Worm (Caenorhabditis elegans) whole organism, L3 larva: ENCODE results near the gene srsx-1.

ENCODE experiments used
- R02D3.7 ChIP-seq: fragments of 150-350 bp; optimal IDR thresholded peaks from 2 replicates; lab custom pipeline; 2014; ENCODE audit warnings: missing biosample characterization, missing genetic modification characterization
- aly-2 ChIP-seq: fragments of 150-350 bp; optimal IDR thresholded peaks from 2 replicates; lab custom pipeline; 2014; ENCODE audit warnings: missing biosample characterization, missing genetic modification characterization
- ceh-16 ChIP-seq: sonication (generic microtip); optimal IDR thresholded peaks from 2 replicates; lab custom pipeline; 2017; ENCODE audit warnings: missing biosample characterization, missing genetic modification characterization
- ceh-28 ChIP-seq: fragments of 150-350 bp; optimal IDR thresholded peaks from 2 replicates; lab custom pipeline; 2014; ENCODE audit warnings: missing biosample characterization, missing genetic modification reagents, missing genetic modification characterization
- ceh-82 ChIP-seq: fragments of 150-350 bp; optimal IDR thresholded peaks from 2 replicates; lab custom pipeline; 2014; ENCODE audit warnings: missing biosample characterization, missing genetic modification characterization
- daf-12 ChIP-seq: fragments of 150-350 bp; optimal IDR thresholded peaks from 2 replicates; lab custom pipeline; 2014; ENCODE audit warnings: missing biosample characterization, missing genetic modification reagents, missing genetic modification characterization
- egl-27 ChIP-seq: sonication (generic microtip); optimal IDR thresholded peaks from 4 replicates; lab custom pipeline; 2017; ENCODE audit warnings: missing biosample characterization, missing genetic modification reagents, missing genetic modification characterization
- egl-5 ChIP-seq: fragments of 150-350 bp; optimal IDR thresholded peaks from 2 replicates; lab custom pipeline; 2017; ENCODE audit warnings: missing biosample characterization, missing genetic modification reagents, missing genetic modification characterization, inconsistent platforms
- elt-1 ChIP-seq: fragments of 150-350 bp; optimal IDR thresholded peaks from 2 replicates; lab custom pipeline; 2014; ENCODE audit warnings: missing biosample characterization, missing genetic modification characterization
- elt-2 ChIP-seq: sonication (generic microtip); optimal IDR thresholded peaks from 2 replicates; lab custom pipeline; 2016; ENCODE audit warnings: missing genetic modification reagents, mild to moderate bottlenecking, missing genetic modification characterization, missing compliant biosample characterization
- eor-1 ChIP-seq, 2 experiments: fragments of 150-350 bp; optimal IDR thresholded peaks; 2 replicates each; lab custom pipeline; 2014 to 2018; ENCODE audit warnings: missing biosample characterization in 2 of 2, missing genetic modification characterization in 2 of 2
- fkh-10 ChIP-seq: sonication (generic microtip); optimal IDR thresholded peaks from 2 replicates; lab custom pipeline; 2017; ENCODE audit warnings: missing biosample characterization, missing genetic modification reagents, missing genetic modification characterization
- fkh-2 ChIP-seq: fragments of 150-350 bp; optimal IDR thresholded peaks from 2 replicates; lab custom pipeline; 2014; ENCODE audit warnings: missing biosample characterization, missing genetic modification reagents, missing genetic modification characterization
- fos-1 ChIP-seq: fragments of 150-350 bp; optimal IDR thresholded peaks from 2 replicates; lab custom pipeline; 2014; ENCODE audit warnings: missing biosample characterization, missing genetic modification characterization
- jun-1 ChIP-seq: fragments of 150-350 bp; optimal IDR thresholded peaks from 2 replicates; lab custom pipeline; 2014; ENCODE audit warnings: missing biosample characterization, missing genetic modification reagents, missing genetic modification characterization
- lin-15B ChIP-seq: fragments of 150-350 bp; optimal IDR thresholded peaks from 2 replicates; lab custom pipeline; 2014; ENCODE audit warnings: missing biosample characterization, missing genetic modification characterization
- mdl-1 ChIP-seq: fragments of 150-350 bp; optimal IDR thresholded peaks from 2 replicates; lab custom pipeline; 2014; ENCODE audit warnings: missing biosample characterization, missing genetic modification characterization
- mml-1 ChIP-seq: fragments of 150-350 bp; sonication (generic microtip); optimal IDR thresholded peaks from 3 replicates; lab custom pipeline; 2014; ENCODE audit warnings: missing biosample characterization, missing genetic modification characterization
- nfya-1 ChIP-seq: sonication (generic microtip); optimal IDR thresholded peaks from 2 replicates; lab custom pipeline; 2017; ENCODE audit warnings: missing genetic modification characterization, mild to moderate bottlenecking, missing compliant biosample characterization, antibody characterized with exemption, moderate library complexity; ENCODE audit not compliant: insufficient read depth
- nhr-12 ChIP-seq: fragments of 150-350 bp; optimal IDR thresholded peaks from 2 replicates; lab custom pipeline; 2014; ENCODE audit warnings: missing biosample characterization, missing genetic modification characterization
- nhr-23 ChIP-seq: fragments of 150-350 bp; optimal IDR thresholded peaks from 2 replicates; lab custom pipeline; 2014; ENCODE audit warnings: missing biosample characterization, missing genetic modification reagents, missing genetic modification characterization
- nhr-237 ChIP-seq: fragments of 150-350 bp; optimal IDR thresholded peaks from 2 replicates; lab custom pipeline; 2014; ENCODE audit warnings: missing biosample characterization, missing genetic modification characterization
- nhr-25 ChIP-seq: sonication (generic microtip); optimal IDR thresholded peaks from 2 replicates; lab custom pipeline; 2017; ENCODE audit warnings: missing biosample characterization, missing genetic modification characterization
- nhr-67 ChIP-seq: fragments of 150-350 bp; optimal IDR thresholded peaks from 2 replicates; lab custom pipeline; 2014; ENCODE audit warnings: missing biosample characterization, missing genetic modification characterization
- nhr-76 ChIP-seq: fragments of 150-350 bp; sonication (generic microtip); optimal IDR thresholded peaks from 5 replicates; lab custom pipeline; 2014; ENCODE audit warnings: missing biosample characterization, missing genetic modification characterization
- nhr-77 ChIP-seq: fragments of 150-350 bp; optimal IDR thresholded peaks from 2 replicates; lab custom pipeline; 2014; ENCODE audit warnings: missing biosample characterization, missing genetic modification characterization
- pha-4 ChIP-seq: fragments of 150-350 bp; optimal IDR thresholded peaks from 2 replicates; lab custom pipeline; 2014; ENCODE audit warnings: missing biosample characterization, missing genetic modification reagents, missing genetic modification characterization
- pqm-1 ChIP-seq: fragments of 150-350 bp; optimal IDR thresholded peaks from 2 replicates; lab custom pipeline; 2017; ENCODE audit warnings: missing biosample characterization, missing genetic modification characterization, inconsistent platforms
- sea-2 ChIP-seq: fragments of 150-350 bp; sonication (generic microtip); optimal IDR thresholded peaks from 4 replicates; lab custom pipeline; 2014; ENCODE audit warnings: missing biosample characterization, missing genetic modification reagents, missing genetic modification characterization
- skn-1 ChIP-seq: fragments of 150-350 bp; optimal IDR thresholded peaks from 2 replicates; lab custom pipeline; 2014; ENCODE audit warnings: missing biosample characterization, missing genetic modification characterization
- snpc-4 ChIP-seq: fragments of 150-350 bp; optimal IDR thresholded peaks from 2 replicates; lab custom pipeline; 2014; ENCODE audit warnings: missing biosample characterization, missing genetic modification characterization
- tbx-2 ChIP-seq: sonication (generic microtip); optimal IDR thresholded peaks from 2 replicates; lab custom pipeline; 2016; ENCODE audit warnings: mild to moderate bottlenecking, missing genetic modification characterization, missing compliant biosample characterization
- unc-39 ChIP-seq: sonication (generic microtip); optimal IDR thresholded peaks from 4 replicates; lab custom pipeline; 2017; ENCODE audit warnings: missing biosample characterization, missing genetic modification characterization
- unc-62 ChIP-seq: fragments of 150-350 bp; sonication (generic microtip); optimal IDR thresholded peaks from 4 replicates; lab custom pipeline; 2014; ENCODE audit warnings: missing biosample characterization, missing genetic modification reagents, missing genetic modification characterization
- zag-1 ChIP-seq: fragments of 150-350 bp; optimal IDR thresholded peaks from 2 replicates; lab custom pipeline; 2014; ENCODE audit warnings: missing biosample characterization, missing genetic modification characterization
- ztf-11 ChIP-seq: fragments of 150-350 bp; optimal IDR thresholded peaks from 2 replicates; lab custom pipeline; 2014; ENCODE audit warnings: missing biosample characterization, missing genetic modification characterization
- ztf-4 ChIP-seq: fragments of 150-350 bp; optimal IDR thresholded peaks from 2 replicates; lab custom pipeline; 2014; ENCODE audit warnings: missing biosample characterization, missing genetic modification characterization

srsx-1 gene

DNA sequence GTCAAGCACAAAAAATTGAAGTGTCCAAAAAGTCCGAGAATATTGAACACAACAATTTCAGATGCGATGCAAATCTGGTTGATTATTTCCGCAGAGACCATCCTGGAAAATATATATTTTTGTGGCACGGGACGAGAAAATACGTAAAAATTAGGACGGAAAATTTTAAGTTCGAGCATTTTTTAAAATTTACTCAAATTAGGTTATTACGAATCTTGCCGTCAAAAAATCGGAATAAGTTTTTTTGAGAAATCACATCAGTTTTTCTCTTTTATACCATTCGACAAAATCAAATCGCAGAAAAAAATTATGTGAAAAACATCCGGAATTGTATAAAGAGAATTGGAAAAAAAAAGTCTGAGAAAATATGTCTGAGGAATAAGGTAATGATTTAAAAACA, at the start of gene srsx-1:
Gene srsx-1, minus strand, starts transcription at position 101 of the 400 bp plus-strand sequence.
- no peak for TF ChIP-seq mml-1 (tag; lab: Kevin White, UChicago)
- no peak for TF ChIP-seq fkh-10 (GFP tag; lab: Kevin White, UChicago)
- no peak for TF ChIP-seq R02D3.7 (tag; lab: Kevin White, UChicago)
- TF ChIP-seq, all 47 proteins: peak for 0

DNA sequence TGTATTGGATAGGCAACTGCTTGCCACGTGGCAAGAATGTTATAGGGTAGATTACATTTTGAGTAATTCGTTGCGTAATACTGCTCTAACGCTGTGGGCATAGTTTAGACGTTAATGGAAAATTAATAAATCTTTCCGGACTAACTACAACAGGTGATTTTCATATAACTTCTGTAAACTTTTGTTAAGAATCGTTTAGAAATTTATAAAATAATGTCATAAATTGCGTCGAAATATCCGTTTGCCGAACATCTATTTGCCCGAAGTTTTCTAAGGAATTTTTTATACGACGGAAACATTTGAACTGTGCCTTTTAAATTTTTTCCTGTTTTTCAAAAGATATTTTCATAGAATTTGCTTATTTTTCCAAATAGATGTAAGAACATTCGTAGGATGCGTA, 48.3 kb upstream of the srsx-1 start, which contains the start of gene srh-112:
Gene srh-112, minus strand, starts transcription at position 101 of the 400 bp plus-strand sequence.
- TF ChIP-seq egl-5 (tag; lab: Kevin White, UChicago) (no peak), nhr-76 (tag; lab: Kevin White, UChicago) (no peak), elt-1 (no peak), fos-1 (no peak)

DNA sequence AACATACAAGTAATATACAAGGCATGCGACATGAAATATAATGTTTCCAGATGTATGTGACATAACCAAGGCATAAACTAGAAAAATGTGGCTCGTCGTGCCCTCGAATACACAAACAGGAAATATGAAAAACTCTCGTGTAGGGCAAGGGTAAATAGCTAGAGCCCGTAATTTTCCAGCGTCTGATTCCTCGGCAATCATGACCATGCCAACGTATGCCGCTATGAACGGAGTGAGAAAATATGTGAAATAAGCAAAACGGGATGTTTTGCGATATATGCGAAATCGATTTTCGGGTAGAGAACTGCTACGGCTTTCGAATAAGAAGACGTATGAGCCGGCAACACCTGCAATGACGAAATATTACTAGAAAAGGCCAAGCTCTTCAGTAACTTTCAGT, 47.5 kb upstream of the srsx-1 start, which contains the start of gene scl-25:
Gene scl-25, plus strand, starts transcription at position 301 of the 400 bp plus-strand sequence.
- TF ChIP-seq aly-2 (tag; lab: Kevin White, UChicago) (no peak), jun-1 (tag; lab: Kevin White, UChicago) (no peak), daf-12 (no peak)

ce11 chrV:17223305-17223704, 45.4 kb upstream of the srsx-1 start, which contains the start of gene srh-252:
TSS of gene srh-252 (minus strand) at chrV:17223405.
- TF ChIP-seq ceh-16 (tag; lab: Kevin White, UChicago) (no peak), pha-4 (no peak), nhr-77 (tag; lab: Kevin White, UChicago) (no peak), zag-1 (tag; lab: Kevin White, UChicago) (no peak), ztf-4 (no peak), nfya-1 (tag; lab: Kevin White, UChicago) (no peak), egl-27 (tag; lab: Kevin White, UChicago) (no peak), nhr-76 (tag; lab: Kevin White, UChicago) (no peak), nhr-67 (tag; lab: Kevin White, UChicago) (no peak), fkh-10 (GFP tag; lab: Kevin White, UChicago) (no peak), nhr-237 (tag; lab: Kevin White, UChicago) (no peak), eor-1 (tag; optimal IDR thresholded peaks at IDR 0.05; lab: Kevin White, UChicago) (no peak), mml-1 (tag; lab: Kevin White, UChicago) (no peak), pqm-1 (no peak)
- TF ChIP-seq, all 47 proteins: peak for 0

ce11 chrV:17220345-17220744, 42.5 kb upstream of the srsx-1 start, which contains the start of gene srh-109:
TSS of gene srh-109 (minus strand) at chrV:17220445.
- TF ChIP-seq pha-4: no peak
- no peak for TF ChIP-seq elt-1
- no peak for TF ChIP-seq nhr-77 (tag; lab: Kevin White, UChicago)
- TF ChIP-seq unc-62 (GFP tag; lab: Kevin White, UChicago): no peak
- TF ChIP-seq nhr-25: no peak
- no peak for TF ChIP-seq eor-1 (tag; optimal IDR thresholded peaks at IDR 0.05; lab: Kevin White, UChicago)
- no peak for TF ChIP-seq mdl-1
- TF ChIP-seq sea-2 (GFP tag; lab: Kevin White, UChicago): no peak
- no peak for TF ChIP-seq fkh-2 (tag; lab: Kevin White, UChicago)
- no peak for TF ChIP-seq fos-1
- TF ChIP-seq unc-39: no peak
- no peak for TF ChIP-seq ceh-28 (tag; lab: Kevin White, UChicago)
- no peak for TF ChIP-seq ceh-16 (tag; lab: Kevin White, UChicago)
- no peak for TF ChIP-seq fkh-10 (GFP tag; lab: Kevin White, UChicago)
- no peak for TF ChIP-seq pqm-1
- TF ChIP-seq elt-2 (tag; lab: Kevin White, UChicago): no peak
- no peak for TF ChIP-seq ceh-82 (tag; lab: Kevin White, UChicago)
- TF ChIP-seq skn-1 (tag; lab: Kevin White, UChicago): no peak
- TF ChIP-seq mml-1 (tag; lab: Kevin White, UChicago): no peak

ce11 chrV:17217690-17218089, 39.8 kb upstream of the srsx-1 start, which contains the start of gene srbc-62:
TSS of gene srbc-62 (plus strand) at chrV:17217990.
- no peak for TF ChIP-seq zag-1 (tag; lab: Kevin White, UChicago)
- no peak for TF ChIP-seq nhr-77 (tag; lab: Kevin White, UChicago)
- no peak for TF ChIP-seq eor-1 (tag; optimal IDR thresholded peaks at IDR 0.05; lab: Kevin White, UChicago)
- no peak for TF ChIP-seq sea-2 (GFP tag; lab: Kevin White, UChicago)
- TF ChIP-seq mml-1 (tag; lab: Kevin White, UChicago): no peak
- TF ChIP-seq nhr-23 (tag; lab: Kevin White, UChicago): no peak
- TF ChIP-seq tbx-2 (tag; lab: Kevin White, UChicago): no peak
- TF ChIP-seq fos-1: no peak
- no peak for TF ChIP-seq nhr-237 (tag; lab: Kevin White, UChicago)
- TF ChIP-seq snpc-4 (tag; lab: Kevin White, UChicago): no peak
- TF ChIP-seq ztf-11: no peak
- no peak for TF ChIP-seq lin-15B (tag; lab: Kevin White, UChicago)
- TF ChIP-seq unc-62 (GFP tag; lab: Kevin White, UChicago): no peak
- no peak for TF ChIP-seq nhr-12 (tag; lab: Kevin White, UChicago)
- no peak for TF ChIP-seq skn-1 (tag; lab: Kevin White, UChicago)
- no peak for TF ChIP-seq fkh-2 (tag; lab: Kevin White, UChicago)
- TF ChIP-seq, all 47 proteins: peak for 0
